Worm (Caenorhabditis elegans) whole organism, L2 larva: ENCODE results near the gene nhr-36.

Experiments
- alr-1 ChIP-seq: fragments of 150-350 bp; optimal IDR thresholded peaks from 2 replicates; lab custom pipeline; 2014; ENCODE audit warnings: missing biosample characterization, missing genetic modification characterization
- blmp-1 ChIP-seq: sonication (generic microtip); optimal IDR thresholded peaks from 2 replicates; lab custom pipeline; 2017; ENCODE audit warnings: missing genetic modification characterization, mild to moderate bottlenecking, missing compliant biosample characterization, antibody characterized with exemption, moderate library complexity; ENCODE audit not compliant: insufficient read depth
- ceh-82 ChIP-seq: fragments of 150-350 bp; optimal IDR thresholded peaks from 2 replicates; lab custom pipeline; 2014; ENCODE audit warnings: missing biosample characterization, missing genetic modification characterization
- elt-1 ChIP-seq: fragments of 150-350 bp; optimal IDR thresholded peaks from 2 replicates; lab custom pipeline; 2014; ENCODE audit warnings: missing biosample characterization, missing genetic modification characterization
- elt-3 ChIP-seq: sonication (generic microtip); optimal IDR thresholded peaks from 2 replicates; lab custom pipeline; 2017; ENCODE audit warnings: missing biosample characterization, missing genetic modification characterization
- lin-13 ChIP-seq: fragments of 150-350 bp; optimal IDR thresholded peaks from 2 replicates; lab custom pipeline; 2014; ENCODE audit warnings: missing biosample characterization, missing genetic modification reagents, missing genetic modification characterization
- lsy-2 ChIP-seq, 2 experiments: fragments of 150-350 bp in 1 of 2; sonication (generic microtip) in 1 of 2; optimal IDR thresholded peaks; 2 replicates each; lab custom pipeline; 2014 to 2017; ENCODE audit warnings: missing biosample characterization in 2 of 2, missing genetic modification characterization in 2 of 2
- nhr-237 ChIP-seq: fragments of 150-350 bp; optimal IDR thresholded peaks from 2 replicates; lab custom pipeline; 2014; ENCODE audit warnings: missing biosample characterization, missing genetic modification characterization
- nhr-25 ChIP-seq: fragments of 150-350 bp; sonication (generic microtip); optimal IDR thresholded peaks from 3 replicates; lab custom pipeline; 2014; ENCODE audit warnings: missing biosample characterization, missing genetic modification characterization
- nhr-6 ChIP-seq: fragments of 150-350 bp; optimal IDR thresholded peaks from 2 replicates; lab custom pipeline; 2014; ENCODE audit warnings: missing biosample characterization, missing genetic modification characterization
- snpc-4 ChIP-seq: fragments of 150-350 bp; optimal IDR thresholded peaks from 2 replicates; lab custom pipeline; 2014; ENCODE audit warnings: missing biosample characterization, missing genetic modification characterization
- ztf-11 ChIP-seq: sonication (generic microtip); optimal IDR thresholded peaks from 2 replicates; lab custom pipeline; 2017; ENCODE audit warnings: missing biosample characterization, missing genetic modification characterization

ce11 chrV:9222819-9223218 is 38.6 kb downstream of the nhr-36 start:
- no peak for TF ChIP-seq blmp-1 (tag; lab: Kevin White, UChicago)
- TF ChIP-seq snpc-4: no peak
- TF ChIP-seq nhr-237: no peak
- TF ChIP-seq lsy-2 (tag; optimal IDR thresholded peaks at IDR 0.05; lab: Kevin White, UChicago): no peak
- TF ChIP-seq elt-1 (tag; lab: Kevin White, UChicago): no peak
- no peak for TF ChIP-seq nhr-6 (tag; lab: Kevin White, UChicago)
- TF ChIP-seq ztf-11: no peak
- no peak for TF ChIP-seq alr-1 (tag; lab: Kevin White, UChicago)
- TF ChIP-seq lin-13 (GFP tag; lab: Kevin White, UChicago): no peak
- TF ChIP-seq ceh-82 (tag; lab: Kevin White, UChicago): no peak
- no peak for TF ChIP-seq nhr-25 (tag; lab: Kevin White, UChicago)
- TF ChIP-seq elt-3 (tag; lab: Kevin White, UChicago): no peak
